Worm (Caenorhabditis elegans): ENCODE results near the gene jmjd-1.1.

- no peak for TF ChIP-seq ref-1 (GFP tag; conservative IDR thresholded peaks at IDR 0.05)
- TF ChIP-seq med-1 (GFP tag; optimal IDR thresholded peaks at IDR 0.05; ENCODE audit: insufficient read depth): no peak
- no peak for TF ChIP-seq ztf-29 (GFP tag; IDR thresholded peaks at IDR 0.05)
- TF ChIP-seq flt-1 (GFP tag; IDR thresholded peaks at IDR 0.05): no peak
Measured at ce11 chrII:11797194-11797593, 9.2 kb upstream of the jmjd-1.1 start.

Measured in whole organism, midembryonic.